Fruit fly (Drosophila melanogaster): ENCODE data around the gene Tpst.

Tpst gene

DNA sequence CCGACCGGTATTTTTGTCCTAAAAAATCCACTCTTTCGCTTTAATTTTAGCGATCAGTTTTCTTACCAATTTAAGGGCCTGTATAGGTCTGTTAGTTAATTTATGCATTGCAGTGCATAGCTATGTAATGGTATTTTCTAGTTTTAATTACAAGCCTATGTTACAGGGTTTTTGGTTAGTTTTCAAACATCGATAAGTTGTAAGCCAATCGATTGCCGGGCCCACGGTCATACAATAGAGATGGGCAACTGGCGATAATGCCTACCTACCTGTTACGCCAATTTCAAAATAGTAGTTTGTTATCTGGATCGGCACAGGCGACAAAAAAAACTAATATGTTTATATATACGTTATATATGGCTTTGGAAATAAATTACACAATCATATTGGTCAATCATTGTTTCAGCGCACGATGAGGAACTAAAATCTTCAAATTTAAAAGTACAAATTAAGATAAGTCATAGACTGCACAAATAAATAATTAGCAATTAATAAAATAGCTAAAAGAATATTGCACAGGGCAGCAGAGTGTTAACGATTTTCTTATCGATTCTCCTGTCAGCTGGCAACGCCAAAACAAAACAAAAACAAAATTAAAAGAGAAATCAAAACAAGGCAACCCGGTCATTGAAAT is 52.9 kb downstream of the Tpst start, which contains the start of the genes tth and Tango2:
Gene tth, minus strand, starts transcription at position 170 of the 634 bp plus-strand sequence.
Gene Tango2, plus strand, starts transcription at position 573 of the 634 bp plus-strand sequence.
- TF ChIP-seq CG17801 (GFP tag; optimal IDR thresholded peaks at IDR 0.05; ENCODE audit: partially characterized antibody): peak; percentile 83

DNA sequence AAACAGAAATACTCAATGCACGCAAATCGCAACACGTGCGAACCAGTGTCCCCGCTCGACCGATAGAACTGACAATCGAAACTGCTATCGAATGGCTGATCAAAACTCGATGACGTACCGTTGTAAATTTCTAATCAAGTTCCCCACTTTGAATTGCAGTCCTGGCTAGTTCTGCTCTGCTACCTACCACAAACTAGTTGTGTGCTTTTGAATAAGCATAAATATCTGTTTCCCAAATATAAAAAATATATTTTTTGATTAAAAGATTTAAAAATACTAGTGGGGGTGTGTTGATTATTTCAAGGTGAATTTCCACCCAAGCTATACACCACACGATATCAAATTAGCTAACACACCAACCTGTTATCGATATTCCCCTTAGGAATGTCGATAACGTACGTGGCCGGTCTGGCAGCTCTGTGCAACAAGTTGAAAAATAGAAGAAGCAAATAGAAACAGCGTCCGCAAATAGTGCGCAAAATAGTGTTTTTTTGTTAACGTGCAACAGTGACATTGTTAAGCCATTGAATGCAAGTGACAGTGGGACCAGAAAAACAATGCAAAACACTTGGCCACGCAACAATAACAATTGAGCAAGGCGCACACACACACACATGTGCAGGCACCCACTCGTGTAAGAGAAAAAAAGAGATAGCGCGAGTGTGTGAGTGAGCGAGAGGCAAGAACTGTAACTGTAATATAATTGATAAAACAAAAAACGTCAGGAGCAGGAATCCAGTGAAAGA is 60.9 kb downstream of the Tpst start, which contains the start of the genes CG2691 and NFAT:
Gene CG2691, minus strand, starts transcription at position 75 of the 746 bp plus-strand sequence.
Gene NFAT, plus strand, starts transcription at position 412 of the 746 bp plus-strand sequence.
- peak; percentile 26 for TF ChIP-seq CG17801 (GFP tag; optimal IDR thresholded peaks at IDR 0.05; ENCODE audit: partially characterized antibody)

- TF ChIP-seq CG17801 (GFP tag; optimal IDR thresholded peaks at IDR 0.05; ENCODE audit: partially characterized antibody): no peak
Measured at dm6 chrX:13625080-13625723, 61.6 kb downstream of the Tpst start.

dm6 chrX:13625888-13626578 is 62.4 kb downstream of the Tpst start:
- TF ChIP-seq CG17801 (GFP tag; optimal IDR thresholded peaks at IDR 0.05; ENCODE audit: partially characterized antibody): no peak

DNA sequence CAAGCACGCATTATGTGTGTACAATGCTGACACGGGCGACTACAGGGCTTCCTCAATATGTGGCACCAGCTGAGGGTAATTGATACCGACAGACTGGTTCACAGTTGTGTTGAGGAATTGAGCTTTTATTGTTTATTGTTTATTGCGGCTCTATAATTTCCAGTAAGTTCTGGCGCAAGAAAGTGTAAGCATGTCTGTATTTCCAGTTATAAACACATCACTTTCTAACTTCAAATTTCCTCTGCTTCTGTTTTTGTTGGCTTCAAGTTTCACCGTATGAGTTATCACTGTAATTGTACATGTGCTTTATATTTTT is 62.9 kb downstream of the Tpst start:
- peak; percentile 38 for TF ChIP-seq CG17801 (GFP tag; optimal IDR thresholded peaks at IDR 0.05; ENCODE audit: partially characterized antibody)

DNA sequence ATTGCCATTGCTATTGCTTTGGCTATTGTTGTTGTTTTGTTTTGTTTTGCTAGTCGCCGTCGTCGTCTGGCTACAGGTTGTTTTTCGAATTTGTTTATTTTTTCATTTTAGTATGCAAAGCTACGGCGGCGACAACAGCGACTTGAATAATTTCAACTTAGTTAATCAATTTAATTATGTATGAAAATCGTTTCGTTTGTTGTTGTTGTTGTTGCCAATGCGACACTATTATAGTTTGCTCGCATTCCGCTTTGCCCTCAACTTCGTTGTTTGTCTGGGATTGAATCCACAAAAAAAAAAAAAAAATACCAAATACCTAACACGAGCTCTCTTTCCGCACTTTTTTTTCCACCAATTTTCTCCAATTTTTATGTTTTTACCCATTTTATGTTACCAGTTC is 64.2 kb downstream of the Tpst start:
- TF ChIP-seq CG17801 (GFP tag; optimal IDR thresholded peaks at IDR 0.05; ENCODE audit: partially characterized antibody): no peak

DNA sequence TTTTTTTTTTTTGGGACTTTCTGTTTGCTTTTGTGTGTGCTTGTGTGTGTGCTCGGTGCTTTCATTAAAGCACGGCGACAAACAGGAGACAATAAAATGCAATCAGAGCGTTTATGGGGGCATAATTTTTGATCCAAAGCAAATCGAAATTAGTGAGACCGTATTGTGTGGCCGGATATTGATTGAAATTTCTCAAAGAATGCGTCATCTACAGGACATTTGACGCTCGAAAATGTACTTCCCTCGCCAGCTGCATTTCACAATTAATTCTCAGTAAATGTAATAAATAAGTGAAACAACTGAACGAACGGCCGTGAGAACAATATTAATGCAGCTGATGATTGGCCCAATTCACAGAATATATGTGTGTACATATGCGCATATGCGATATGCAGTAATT is 65.8 kb downstream of the Tpst start:
- TF ChIP-seq CG17801 (GFP tag; optimal IDR thresholded peaks at IDR 0.05; ENCODE audit: partially characterized antibody): no peak

DNA sequence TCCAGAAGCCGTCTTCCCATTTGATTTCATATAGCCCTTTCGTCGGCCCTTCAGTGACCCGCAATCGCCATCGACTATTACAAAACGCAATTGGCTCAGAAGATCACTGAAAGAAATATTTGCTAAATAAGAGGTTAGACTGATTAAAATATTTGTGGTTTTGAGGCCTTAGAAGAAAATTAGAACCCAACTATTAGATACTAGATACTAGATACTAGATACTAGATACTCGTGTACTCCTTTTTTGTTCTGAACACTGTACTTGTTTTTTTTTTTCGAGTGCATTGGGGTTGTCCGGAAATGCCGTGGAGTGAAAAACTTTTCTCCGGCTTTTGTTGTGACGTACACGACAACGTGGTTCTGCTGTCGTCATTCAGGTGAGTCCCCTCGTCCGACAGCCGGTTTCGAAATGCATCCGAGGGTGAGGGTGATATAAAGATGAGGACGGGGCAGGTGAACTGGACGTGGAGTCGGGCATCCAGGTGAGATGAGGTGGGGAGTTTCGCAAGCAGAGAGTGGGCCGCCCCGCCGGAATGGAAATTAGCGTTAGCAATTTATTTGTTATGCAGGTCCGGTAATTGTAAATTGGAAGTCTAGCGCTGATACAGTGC is 66.8 kb downstream of the Tpst start:
- TF ChIP-seq CG17801 (GFP tag; optimal IDR thresholded peaks at IDR 0.05; ENCODE audit: partially characterized antibody): no peak

DNA sequence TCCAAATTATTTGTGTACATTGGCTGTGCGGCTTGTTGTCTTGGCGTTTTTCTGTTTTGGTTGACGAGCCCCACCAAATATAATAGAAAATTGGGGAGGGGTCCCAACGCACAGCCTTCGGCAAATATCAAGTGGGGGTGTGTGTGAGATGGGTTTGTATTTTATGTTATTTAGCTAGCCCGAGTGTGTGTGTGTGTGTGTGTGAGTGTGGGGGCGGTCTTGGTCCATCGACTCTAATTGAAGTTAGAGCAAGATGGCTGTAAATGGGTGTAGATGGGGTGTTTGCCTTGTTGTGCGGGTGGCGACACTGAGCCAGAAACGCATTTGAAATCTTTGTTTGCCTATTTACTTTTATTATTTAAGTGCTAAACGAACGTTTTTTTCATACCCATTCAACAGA is 69.0 kb downstream of the Tpst start:
- TF ChIP-seq CG17801 (GFP tag; optimal IDR thresholded peaks at IDR 0.05; ENCODE audit: partially characterized antibody): no peak

dm6 chrX:13633298-13633891 is 69.8 kb downstream of the Tpst start:
- TF ChIP-seq CG17801 (GFP tag; optimal IDR thresholded peaks at IDR 0.05; ENCODE audit: partially characterized antibody): no peak

DNA sequence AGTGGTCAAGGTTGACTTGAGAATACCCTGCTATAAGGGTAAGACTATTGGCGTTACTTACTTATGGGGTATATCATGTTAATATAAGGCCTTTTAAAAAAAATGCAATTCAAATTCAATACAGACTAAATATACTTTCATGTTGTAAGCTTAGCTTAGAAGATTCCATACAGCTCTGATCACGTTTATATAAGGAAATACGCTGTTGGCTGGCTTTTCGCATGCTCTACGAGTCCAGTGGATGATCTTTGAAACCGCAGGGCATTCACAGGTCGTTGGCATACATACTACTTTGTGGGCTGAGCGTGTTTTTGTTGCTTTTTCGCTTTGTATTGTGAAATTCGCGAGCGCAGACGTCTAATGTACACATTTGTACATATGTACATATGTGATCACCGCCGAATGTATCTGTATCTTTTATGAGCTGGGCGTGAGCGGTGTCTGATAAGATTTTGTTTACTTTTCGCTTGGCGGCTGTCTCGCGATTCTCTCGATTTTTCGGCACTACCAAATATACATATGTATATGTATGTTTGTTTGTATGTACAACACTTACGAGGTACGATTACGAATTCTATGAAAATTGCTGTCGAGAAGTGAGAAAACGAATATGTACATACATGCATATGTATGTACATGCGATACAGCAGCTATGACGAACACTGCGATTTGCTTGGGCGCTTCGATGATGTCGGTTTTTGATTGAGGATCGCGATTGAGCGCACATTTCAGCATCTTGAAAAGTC is 70.8 kb downstream of the Tpst start:
- peak; percentile 79 for TF ChIP-seq CG17801 (GFP tag; optimal IDR thresholded peaks at IDR 0.05; ENCODE audit: partially characterized antibody)

- TF ChIP-seq CG17801 (GFP tag; optimal IDR thresholded peaks at IDR 0.05; ENCODE audit: partially characterized antibody): no peak
Measured at dm6 chrX:13635000-13635368, 71.4 kb downstream of the Tpst start.

dm6 chrX:13636810-13637209 is 73.2 kb downstream of the Tpst start:
- TF ChIP-seq CG17801 (GFP tag; optimal IDR thresholded peaks at IDR 0.05; ENCODE audit: partially characterized antibody): no peak

DNA sequence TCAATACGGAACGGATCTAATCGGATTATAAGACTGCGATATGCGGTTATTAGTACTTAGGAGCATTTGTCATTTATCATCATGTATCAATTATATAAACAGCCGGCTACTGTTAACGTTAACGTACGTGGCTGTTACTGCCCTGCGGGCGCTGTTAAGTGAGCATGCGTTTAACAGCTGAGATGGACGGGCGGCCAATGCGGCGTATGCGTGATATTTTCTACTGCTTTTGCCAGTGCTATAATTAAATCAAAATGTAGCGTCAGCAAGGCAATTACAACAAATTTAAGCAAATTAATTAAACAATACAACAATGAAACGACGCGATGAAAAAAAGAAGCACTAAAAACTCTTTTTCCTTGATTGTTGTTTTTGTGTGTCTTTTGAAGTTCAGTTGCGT is 74.0 kb downstream of the Tpst start:
- no peak for TF ChIP-seq CG17801 (GFP tag; optimal IDR thresholded peaks at IDR 0.05; ENCODE audit: partially characterized antibody)
